Fruit fly (Drosophila melanogaster): ENCODE measurements around the gene wor.

Gene wor

dm6 chr2L:15458076-15458475, 32.7 kb upstream of the wor start (continued):
- TF ChIP-seq Xrp1 (GFP tag; IDR thresholded peaks at IDR 0.05), result 0 out of 2 replicates have a peak, but pooled peaks have one; percentile 9

DNA sequence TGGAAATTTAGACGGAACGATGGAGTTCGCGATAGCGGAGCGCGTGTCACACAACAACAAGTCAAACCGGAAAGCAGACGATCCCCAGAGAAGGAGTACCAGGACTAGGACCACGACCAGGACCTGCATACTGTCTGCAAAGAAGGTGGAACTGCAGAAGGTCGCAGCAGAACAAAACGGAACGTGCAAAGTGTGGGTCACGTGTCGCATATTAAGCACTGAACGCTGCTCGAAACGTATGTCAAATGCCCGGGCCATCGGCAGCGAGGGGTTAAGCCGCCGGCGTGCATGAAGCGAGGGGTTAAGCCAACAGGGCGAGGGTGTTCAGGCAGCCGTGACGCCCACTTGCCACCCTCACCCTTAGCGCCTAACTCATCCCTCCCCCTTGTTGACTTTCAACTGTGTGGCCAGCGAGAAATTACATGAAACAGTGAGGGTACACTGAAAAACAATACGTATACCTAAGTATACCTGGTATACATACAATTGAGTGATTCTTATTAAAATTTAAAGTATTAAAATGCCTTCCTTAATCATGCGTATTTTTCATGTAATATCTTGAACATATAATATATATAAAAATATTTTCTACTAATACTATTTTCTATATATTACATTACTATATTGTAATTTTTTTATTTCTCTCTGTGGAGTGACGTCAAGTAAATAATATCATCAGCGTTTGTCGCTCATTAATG, 16.6 kb upstream of the wor start:
- TF ChIP-seq CkIIα-i1 (GFP tag; IDR thresholded peaks at IDR 0.05), result no peak
- TF ChIP-seq ash1 (GFP tag; optimal IDR thresholded peaks at IDR 0.05), result no peak
- TF ChIP-seq yki (optimal IDR thresholded peaks at IDR 0.05), result no peak
- TF ChIP-seq Bdp1 (GFP tag; optimal IDR thresholded peaks at IDR 0.05), result no peak
- no peak for TF ChIP-seq sob (GFP tag; IDR thresholded peaks at IDR 0.05)
- no peak for TF ChIP-seq CG31388 (GFP tag; optimal IDR thresholded peaks at IDR 0.05)
- TF ChIP-seq ap (GFP tag; IDR thresholded peaks at IDR 0.05), result no peak
- no peak for TF ChIP-seq CG6175 (GFP tag; IDR thresholded peaks at IDR 0.05)
- no peak for TF ChIP-seq HmgZ (tag; optimal IDR thresholded peaks at IDR 0.05)
- peak; percentile 11 for TF ChIP-seq CG5180 (GFP tag; optimal IDR thresholded peaks at IDR 0.05)
- peak; percentile 0 for TF ChIP-seq CG4424 (GFP tag; optimal IDR thresholded peaks at IDR 0.05)
- peak; percentile 2 for TF ChIP-seq Nf-YC (tag; optimal IDR thresholded peaks at IDR 0.05)
- TF ChIP-seq CG12299 (tag; optimal IDR thresholded peaks at IDR 0.05), result no peak
- TF ChIP-seq CG14710 (tag; optimal IDR thresholded peaks at IDR 0.05), result peak; percentile 79
- TF ChIP-seq en (GFP tag; optimal IDR thresholded peaks at IDR 0.05), result no peak
- TF ChIP-seq NFAT (GFP tag; IDR thresholded peaks at IDR 0.05), result no peak
- TF ChIP-seq CG7839 (tag; optimal IDR thresholded peaks at IDR 0.05), result peak; percentile 69
- peak; percentile 56 for TF ChIP-seq CG13424 (tag; optimal IDR thresholded peaks at IDR 0.05)
- TF ChIP-seq H2.0 (GFP tag; IDR thresholded peaks at IDR 0.05), result no peak
- TF ChIP-seq ato (GFP tag; IDR thresholded peaks at IDR 0.05; ENCODE audit: partially characterized antibody), result no peak
- TF ChIP-seq CG17829 (tag; optimal IDR thresholded peaks at IDR 0.05), result peak; percentile 85
- no peak for TF ChIP-seq Sry-δ (GFP tag; optimal IDR thresholded peaks at IDR 0.05)
- TF ChIP-seq CG3726 (GFP tag; IDR thresholded peaks at IDR 0.05), result no peak
- TF ChIP-seq row (GFP tag; IDR thresholded peaks at IDR 0.05), result peak; percentile 61
- no peak for TF ChIP-seq Jarid2 (GFP tag; optimal IDR thresholded peaks at IDR 0.05)
- TF ChIP-seq crol (GFP tag; IDR thresholded peaks at IDR 0.05), result peak; percentile 56
- TF ChIP-seq mirr (GFP tag; optimal IDR thresholded peaks at IDR 0.05), result no peak
- TF ChIP-seq Mrtf (GFP tag; IDR thresholded peaks at IDR 0.05), result no peak
- TF ChIP-seq CG11560 (tag; IDR thresholded peaks at IDR 0.05), result no peak
- no peak for TF ChIP-seq CG3995 (GFP tag; optimal IDR thresholded peaks at IDR 0.05)
- no peak for TF ChIP-seq gcm2 (GFP tag; optimal IDR thresholded peaks at IDR 0.05)
- no peak for TF ChIP-seq Opbp (GFP tag; IDR thresholded peaks at IDR 0.05; ENCODE audit: partially characterized antibody)
- peak; percentile 38; the same call in 1 of the 2 replicates for TF ChIP-seq ara (GFP tag; IDR thresholded peaks at IDR 0.05)
- TF ChIP-seq CG14014 (GFP tag; IDR thresholded peaks at IDR 0.05), result no peak
- TF ChIP-seq CG4820 (GFP tag; optimal IDR thresholded peaks at IDR 0.05), result peak; percentile 40
- no peak for TF ChIP-seq D19B (GFP tag; optimal IDR thresholded peaks at IDR 0.05)
- peak; percentile 11 for TF ChIP-seq CG1233 (GFP tag; optimal IDR thresholded peaks at IDR 0.05)
- TF ChIP-seq Aef1 (GFP tag; IDR thresholded peaks at IDR 0.05), result no peak
- peak; percentile 17 for TF ChIP-seq bcd (GFP tag; optimal IDR thresholded peaks at IDR 0.05)
- no peak for TF ChIP-seq pb (GFP tag; optimal IDR thresholded peaks at IDR 0.05)
- no peak for TF ChIP-seq CG13894 (tag; optimal IDR thresholded peaks at IDR 0.05)
- peak; percentile 22 for TF ChIP-seq grn (GFP tag; optimal IDR thresholded peaks at IDR 0.05)
- TF ChIP-seq croc (GFP tag; conservative IDR thresholded peaks at IDR 0.05), result peak; percentile 41; the same call in 2 of the 3 replicates
- no peak for TF ChIP-seq cato (GFP tag; optimal IDR thresholded peaks at IDR 0.05; ENCODE audit: borderline replicate concordance)
- peak; percentile 2 for TF ChIP-seq CG7271 (tag; optimal IDR thresholded peaks at IDR 0.05)
- peak; percentile 74 for TF ChIP-seq dmrt99B (tag; optimal IDR thresholded peaks at IDR 0.05)
- TF ChIP-seq pho (GFP tag; optimal IDR thresholded peaks at IDR 0.05), result no peak
- TF ChIP-seq stc (GFP tag; IDR thresholded peaks at IDR 0.05), result no peak

Measured in whole organism, embryonic.